Worm (Caenorhabditis elegans) whole organism, mixed stage, embryonic: ENCODE data around the gene ZK1307.3.
A peak's percentile ranks its signal among the peaks of the same experiment; 100 is the strongest.

Experiments used
- blmp-1 ChIP-seq: fragments of 150-350 bp; optimal IDR thresholded peaks from 2 replicates; lab custom pipeline; 2014; ENCODE audit warnings: missing biosample characterization, missing genetic modification characterization
- ceh-39 ChIP-seq: fragments of 150-350 bp; optimal IDR thresholded peaks from 2 replicates; lab custom pipeline; 2014; ENCODE audit warnings: missing biosample characterization, missing genetic modification characterization
- ceh-83 ChIP-seq: fragments of 200-800 bp; sonication (Bioruptor generic); optimal IDR thresholded peaks from 2 replicates; lab custom pipeline; 2018; ENCODE audit warnings: mild to moderate bottlenecking, missing genetic modification characterization, missing compliant biosample characterization
- ces-1 ChIP-seq: fragments of 150-350 bp; optimal IDR thresholded peaks from 2 replicates; lab custom pipeline; 2014; ENCODE audit warnings: missing biosample characterization, missing genetic modification reagents, missing genetic modification characterization
- cnd-1 ChIP-seq: fragments of 200-800 bp; sonication (Bioruptor generic); optimal IDR thresholded peaks from 2 replicates; lab custom pipeline; 2018; ENCODE audit warnings: mild to moderate bottlenecking, missing genetic modification characterization, missing compliant biosample characterization
- drap-1 ChIP-seq: fragments of 200-800 bp; sonication (Bioruptor generic); optimal IDR thresholded peaks from 3 replicates; lab custom pipeline; 2018; ENCODE audit warnings: mild to moderate bottlenecking, missing genetic modification characterization, missing compliant biosample characterization
- elt-1 ChIP-seq: sonication (generic microtip); optimal IDR thresholded peaks from 2 replicates; lab custom pipeline; 2017; ENCODE audit warnings: missing genetic modification characterization, mild to moderate bottlenecking, missing compliant biosample characterization, antibody characterized with exemption, moderate library complexity, borderline replicate concordance; ENCODE audit not compliant: insufficient read depth
- elt-3 ChIP-seq: fragments of 150-350 bp; optimal IDR thresholded peaks from 2 replicates; lab custom pipeline; 2014; ENCODE audit warnings: missing biosample characterization, missing genetic modification characterization
- ham-2 ChIP-seq: fragments of 200-800 bp; sonication (Bioruptor generic); optimal IDR thresholded peaks from 2 replicates; lab custom pipeline; 2018; ENCODE audit warnings: mild to moderate bottlenecking, missing genetic modification characterization, missing compliant biosample characterization
- hlh-1 ChIP-seq: fragments of 150-350 bp; optimal IDR thresholded peaks from 2 replicates; lab custom pipeline; 2014; ENCODE audit warnings: missing biosample characterization, missing genetic modification reagents, missing genetic modification characterization
- lin-13 ChIP-seq: fragments of 150-350 bp; optimal IDR thresholded peaks from 2 replicates; lab custom pipeline; 2014; ENCODE audit warnings: missing biosample characterization, missing genetic modification characterization
- lin-32 ChIP-seq: fragments of 200-800 bp; sonication (Bioruptor generic); optimal IDR thresholded peaks from 2 replicates; lab custom pipeline; 2018; ENCODE audit warnings: mild to moderate bottlenecking, missing genetic modification characterization, missing compliant biosample characterization
- lsy-2 ChIP-seq: fragments of 150-350 bp; optimal IDR thresholded peaks from 2 replicates; lab custom pipeline; 2014; ENCODE audit warnings: missing biosample characterization, missing genetic modification characterization
- mab-5 ChIP-seq: fragments of 150-350 bp; optimal IDR thresholded peaks from 2 replicates; lab custom pipeline; 2014; ENCODE audit warnings: missing biosample characterization, missing genetic modification characterization
- mls-2 ChIP-seq: sonication (generic microtip); optimal IDR thresholded peaks from 2 replicates; lab custom pipeline; 2016; ENCODE audit warnings: mild to moderate bottlenecking, missing genetic modification characterization, moderate library complexity, missing compliant biosample characterization
- nhr-12 ChIP-seq: fragments of 150-350 bp; optimal IDR thresholded peaks from 2 replicates; lab custom pipeline; 2014; ENCODE audit warnings: missing biosample characterization, missing genetic modification characterization
- nhr-2 ChIP-seq: fragments of 150-350 bp; optimal IDR thresholded peaks from 2 replicates; lab custom pipeline; 2014; ENCODE audit warnings: missing biosample characterization, missing genetic modification characterization
- nhr-237 ChIP-seq: fragments of 150-350 bp; optimal IDR thresholded peaks from 2 replicates; lab custom pipeline; 2014; ENCODE audit warnings: missing biosample characterization, missing genetic modification characterization
- pha-4 ChIP-seq: fragments of 150-350 bp; optimal IDR thresholded peaks from 2 replicates; lab custom pipeline; 2018; ENCODE audit warnings: missing biosample characterization, missing genetic modification reagents, missing genetic modification characterization
- sem-2 ChIP-seq: fragments of 200-800 bp; sonication (Bioruptor generic); optimal IDR thresholded peaks from 2 replicates; lab custom pipeline; 2018; ENCODE audit warnings: mild to moderate bottlenecking, missing genetic modification characterization, missing compliant biosample characterization
- tbx-8 ChIP-seq: fragments of 200-800 bp; sonication (Bioruptor generic); optimal IDR thresholded peaks from 2 replicates; lab custom pipeline; 2018; ENCODE audit warnings: mild to moderate bottlenecking, missing genetic modification characterization, moderate library complexity, missing compliant biosample characterization
- unc-39 ChIP-seq: fragments of 150-350 bp; optimal IDR thresholded peaks from 2 replicates; lab custom pipeline; 2014; ENCODE audit warnings: missing biosample characterization, missing genetic modification characterization
- zip-8 ChIP-seq: fragments of 150-350 bp; optimal IDR thresholded peaks from 2 replicates; lab custom pipeline; 2014; ENCODE audit warnings: missing biosample characterization, missing genetic modification characterization

The ZK1307.3 gene

DNA sequence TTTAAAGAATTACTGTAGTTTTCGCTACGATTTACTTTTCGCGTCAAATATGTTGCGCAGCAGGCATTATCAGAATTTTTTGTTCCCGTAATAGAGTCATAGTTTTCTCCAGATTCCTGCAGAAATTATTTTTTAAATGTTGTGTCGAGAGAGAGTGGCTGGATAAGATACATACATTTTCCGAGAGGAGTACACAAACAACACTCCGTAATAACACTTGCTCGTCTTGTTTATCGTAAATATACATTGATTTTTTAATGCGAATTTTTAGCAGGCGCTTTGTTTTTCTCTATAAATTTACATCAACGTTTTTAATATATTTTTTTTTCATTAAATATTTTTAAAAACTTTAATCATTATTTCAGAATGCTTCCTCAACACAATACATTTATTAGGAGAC is 16.1 kb upstream of the ZK1307.3 start, which contains the start of gene taf-8:
Gene taf-8, plus strand, starts transcription at position 360 of the 400 bp plus-strand sequence.
- peak; percentile 69 for TF ChIP-seq ces-1 (GFP tag; lab: Kevin White, UChicago)
- no peak for TF ChIP-seq nhr-2
- TF ChIP-seq lsy-2 (tag; lab: Kevin White, UChicago), result peak; percentile 53
- TF ChIP-seq pha-4, result peak; percentile 31
- TF ChIP-seq, all 35 proteins: peak for 3

DNA sequence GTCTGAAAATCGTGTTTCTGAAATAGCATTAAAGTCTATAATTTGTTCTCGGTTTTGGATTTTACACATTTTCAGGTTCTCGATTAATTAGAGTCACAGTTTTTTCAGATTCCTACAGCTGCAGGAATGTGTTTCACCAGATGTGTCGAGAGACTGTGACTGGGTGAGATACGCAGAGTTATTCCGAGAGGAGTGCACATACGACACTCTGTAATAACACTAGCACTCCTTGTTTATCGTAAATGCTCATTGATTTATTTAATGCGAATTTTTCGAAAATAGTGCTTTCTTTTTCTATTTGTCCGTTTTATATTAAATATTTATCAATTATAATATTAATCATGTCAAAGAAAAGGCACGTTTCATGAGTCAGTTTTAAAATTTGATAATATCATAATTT is 14.6 kb upstream of the ZK1307.3 start, which contains the start of gene ZK1320.11:
Gene ZK1320.11, plus strand, starts transcription at position 243 of the 400 bp plus-strand sequence.
- TF ChIP-seq ceh-39 (tag; lab: Kevin White, UChicago), result no peak
- peak; percentile 55 for TF ChIP-seq ces-1 (GFP tag; lab: Kevin White, UChicago)

DNA sequence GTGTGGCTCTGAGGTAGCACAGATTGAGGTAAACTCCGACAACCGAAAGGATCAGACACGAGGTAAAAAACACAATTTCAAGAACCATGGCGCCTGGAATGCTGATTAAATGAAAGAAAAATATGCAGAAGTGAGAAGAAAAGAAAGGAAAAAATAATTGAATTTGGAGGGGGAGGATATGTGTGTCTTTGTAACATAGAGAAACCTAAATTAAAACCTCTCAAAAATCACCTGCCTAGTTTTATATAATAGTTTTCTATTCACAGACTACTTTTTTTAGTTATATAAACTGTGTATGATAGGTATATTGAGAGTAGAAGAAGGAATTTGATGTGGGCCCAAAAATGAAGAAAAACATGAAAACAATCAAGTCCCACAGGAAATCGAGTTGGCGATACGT is 12.8 kb upstream of the ZK1307.3 start, which contains the start of gene ZK1320.5:
Gene ZK1320.5, minus strand, starts transcription at position 101 of the 400 bp plus-strand sequence.
- TF ChIP-seq cnd-1 (tag; lab: Kevin White, UChicago) (no peak), nhr-237 (tag; lab: Kevin White, UChicago) (no peak), ceh-39 (tag; lab: Kevin White, UChicago) (no peak), lin-32 (GFP tag; lab: Kevin White, UChicago) (no peak), blmp-1 (tag; lab: Kevin White, UChicago) (no peak), unc-39 (no peak), nhr-2 (no peak)

DNA sequence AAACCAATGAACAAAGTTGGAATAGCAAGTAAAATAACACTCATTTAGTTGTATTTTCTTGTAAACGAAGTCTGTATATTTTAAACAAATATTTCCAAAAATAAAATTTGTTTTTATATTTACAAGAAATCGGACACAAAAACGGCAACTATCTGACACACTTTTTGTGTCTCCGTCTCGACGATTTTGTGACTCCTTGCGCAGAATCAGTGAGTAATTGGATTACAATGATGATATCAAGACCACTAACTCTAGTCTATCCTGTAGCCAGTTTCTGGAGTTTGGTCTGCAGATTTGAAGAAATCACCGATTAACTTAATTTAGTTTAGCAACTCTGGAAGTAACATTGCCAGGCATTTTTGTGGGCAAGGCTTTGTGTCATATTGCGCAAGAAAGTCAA is 10.0 kb upstream of the ZK1307.3 start, which contains the start of gene cyp-13A10:
Gene cyp-13A10, minus strand, starts transcription at position 88 of the 400 bp plus-strand sequence.
- TF ChIP-seq drap-1 (GFP tag; lab: Kevin White, UChicago) (no peak), zip-8 (tag; lab: Kevin White, UChicago) (peak; percentile 32)

DNA sequence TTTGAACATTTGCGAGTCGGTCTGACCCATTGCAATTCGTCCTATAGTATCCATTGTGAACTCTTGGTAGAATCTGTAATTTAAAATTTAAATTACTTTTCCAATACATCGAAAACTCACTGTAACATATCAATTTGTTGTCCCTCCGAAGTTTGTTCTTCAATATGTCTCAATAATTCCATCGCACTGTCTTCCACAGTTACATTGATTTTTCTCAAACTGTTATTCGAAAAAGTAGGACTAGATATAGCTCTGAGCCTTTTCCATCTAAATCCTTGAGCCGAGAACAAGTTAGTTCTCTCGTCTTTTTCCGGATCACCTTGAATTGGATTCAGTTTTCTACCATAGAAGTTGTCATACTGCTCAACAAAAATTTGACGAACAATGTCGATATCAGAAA is 9.3 kb upstream of the ZK1307.3 start:
- TF ChIP-seq nhr-12 (tag; lab: Kevin White, UChicago) (no peak), elt-3 (no peak), ceh-83 (GFP tag; lab: Kevin White, UChicago) (no peak), tbx-8 (GFP tag; lab: Kevin White, UChicago) (no peak), lsy-2 (tag; lab: Kevin White, UChicago) (no peak), nhr-2 (no peak)
- TF ChIP-seq, all 35 proteins: peak for 0

DNA sequence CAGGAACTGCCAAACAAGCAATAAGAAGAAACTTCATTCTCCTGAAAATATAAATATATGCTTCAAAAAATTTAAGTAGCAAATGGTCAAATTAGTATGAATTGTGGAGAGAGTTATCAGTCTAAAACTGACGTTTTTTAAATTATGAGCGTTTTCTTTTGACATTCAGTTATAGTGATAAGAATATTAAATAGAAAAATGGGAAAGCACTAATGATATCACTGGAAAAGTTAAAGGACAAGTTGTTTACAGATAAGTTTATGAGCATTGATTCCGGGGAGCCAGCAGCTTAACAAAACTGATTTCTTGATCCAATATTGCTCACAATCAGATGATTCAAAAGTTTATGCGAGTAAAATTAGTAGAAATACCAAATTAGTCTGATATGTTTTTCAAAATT is 7.6 kb upstream of the ZK1307.3 start, which contains the start of gene ZK1320.3:
Gene ZK1320.3, minus strand, starts transcription at position 41 of the 400 bp plus-strand sequence.
- no peak for TF ChIP-seq unc-39
- TF ChIP-seq mls-2, result no peak

DNA sequence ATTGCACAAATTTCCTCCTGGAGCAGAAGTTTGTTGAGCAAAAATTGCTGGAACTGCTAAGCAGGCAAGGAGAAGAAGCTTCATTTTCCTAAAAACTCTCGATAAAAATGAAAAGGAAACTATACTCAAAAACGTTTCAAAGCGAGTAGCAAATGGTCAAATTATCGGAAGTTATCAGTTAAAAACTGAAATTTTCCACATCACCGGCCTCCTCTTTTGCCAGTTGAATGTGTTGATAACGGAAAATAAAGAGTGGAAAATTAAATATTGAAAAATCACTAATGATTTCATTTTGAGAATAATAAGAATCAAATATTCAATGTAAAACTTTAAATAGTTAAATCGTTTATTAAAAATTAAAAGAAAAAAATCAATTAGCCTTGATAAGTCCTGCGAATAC is 6.1 kb upstream of the ZK1307.3 start, which contains the start of gene ZK1320.2:
Gene ZK1320.2, minus strand, starts transcription at position 88 of the 400 bp plus-strand sequence.
- no peak for TF ChIP-seq lin-13 (tag; lab: Kevin White, UChicago)
- no peak for TF ChIP-seq hlh-1 (tag; lab: Kevin White, UChicago)
- no peak for TF ChIP-seq ham-2
- no peak for TF ChIP-seq ceh-39 (tag; lab: Kevin White, UChicago)
- no peak for TF ChIP-seq nhr-12 (tag; lab: Kevin White, UChicago)
- TF ChIP-seq cnd-1 (tag; lab: Kevin White, UChicago), result no peak
- no peak for TF ChIP-seq ceh-83 (GFP tag; lab: Kevin White, UChicago)
- no peak for TF ChIP-seq sem-2 (GFP tag; lab: Kevin White, UChicago)
- TF ChIP-seq pha-4, result no peak
- no peak for TF ChIP-seq nhr-2
- TF ChIP-seq drap-1 (GFP tag; lab: Kevin White, UChicago), result no peak
- TF ChIP-seq blmp-1 (tag; lab: Kevin White, UChicago), result no peak
- no peak for TF ChIP-seq elt-1 (tag; lab: Kevin White, UChicago)
- no peak for TF ChIP-seq mab-5 (tag; lab: Kevin White, UChicago)
- no peak for TF ChIP-seq mls-2
- no peak for TF ChIP-seq lsy-2 (tag; lab: Kevin White, UChicago)
- no peak for TF ChIP-seq zip-8 (tag; lab: Kevin White, UChicago)
- TF ChIP-seq, all 35 proteins: peak for 0

DNA sequence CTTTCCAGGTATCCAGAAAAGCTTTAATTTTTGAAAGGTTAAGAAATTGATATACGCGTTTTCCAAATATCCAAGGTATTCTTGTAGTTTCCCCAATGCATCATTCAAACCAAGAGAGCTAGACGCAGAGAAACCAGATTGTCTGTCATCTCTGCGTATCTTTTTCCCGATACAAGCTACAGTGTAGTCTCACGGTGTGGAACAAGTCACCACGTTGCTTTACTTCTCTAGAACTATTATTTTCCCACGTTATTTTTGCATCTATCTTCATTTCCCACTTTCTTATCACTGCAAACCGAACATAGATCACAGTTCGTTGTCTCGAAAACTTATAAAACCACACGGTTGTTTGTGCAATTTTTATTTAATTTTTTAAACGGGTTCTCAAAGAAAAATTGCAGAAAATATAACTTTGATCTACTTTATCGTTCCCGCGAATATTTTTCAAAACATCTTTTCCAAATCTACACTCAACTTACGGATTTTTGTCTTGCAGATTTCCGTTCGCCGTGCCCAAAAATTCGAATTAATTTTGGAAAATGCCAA is 3.5 kb upstream of the ZK1307.3 start, which contains the start of gene gstk-1:
Gene gstk-1, plus strand, starts transcription at position 496 of the 546 bp plus-strand sequence.
- TF ChIP-seq sem-2 (GFP tag; lab: Kevin White, UChicago) (no peak), tbx-8 (GFP tag; lab: Kevin White, UChicago) (no peak), elt-3 (no peak), ham-2 (no peak), lin-32 (GFP tag; lab: Kevin White, UChicago) (no peak)
